Fruit fly (Drosophila melanogaster) whole organism: ENCODE results near the gene CG14196.

Source experiments
- CG8478 ChIP-seq: fragments of >200 bp; optimal IDR thresholded peaks from 2 replicates; lab custom pipeline; 2018; ENCODE audit warnings: inconsistent platforms
- Dll ChIP-seq: fragments of >200 bp; optimal IDR thresholded peaks from 2 replicates; lab custom pipeline; 2017
- EcR ChIP-seq, 2 experiments: fragments of >200 bp; optimal IDR thresholded peaks; 2 replicates each; lab custom pipeline; 2017; ENCODE audit warnings: missing biosample characterization in 2 of 2, missing genetic modification characterization in 2 of 2, missing genetic modification reagents in 2 of 2
- pan ChIP-seq: fragments of >200 bp; optimal IDR thresholded peaks from 2 replicates; lab custom pipeline; 2017
- psq ChIP-seq: fragments of >200 bp; optimal IDR thresholded peaks from 2 replicates; lab custom pipeline; 2017
- usp ChIP-seq: fragments of >200 bp; optimal IDR thresholded peaks from 2 replicates; lab custom pipeline; 2017; ENCODE audit warnings: missing biosample characterization, missing genetic modification characterization, mixed read lengths

Gene CG14196

dm6 chrX:19215215-19215614 is 26.4 kb downstream of the CG14196 start, which contains the start of gene Muc18B:
Gene Muc18B, plus strand, starts transcription at chrX:19215515.
- TF ChIP-seq pan (lab: Kevin White, UChicago) (no peak), Dll (lab: Kevin White, UChicago) (no peak)

- TF ChIP-seq usp (GFP tag; lab: Kevin White, UChicago) (no peak), pan (lab: Kevin White, UChicago) (no peak), Dll (lab: Kevin White, UChicago) (no peak), CG8478 (lab: Kevin White, UChicago) (no peak), EcR (GFP tag; optimal IDR thresholded peaks at IDR 0.05; lab: Kevin White, UChicago) (no peak), psq (no peak)
Measured at dm6 chrX:19212954-19213353, 28.7 kb downstream of the CG14196 start, which contains the start of gene Mur18B. Gene Mur18B, plus strand, starts transcription at chrX:19213254.

DNA sequence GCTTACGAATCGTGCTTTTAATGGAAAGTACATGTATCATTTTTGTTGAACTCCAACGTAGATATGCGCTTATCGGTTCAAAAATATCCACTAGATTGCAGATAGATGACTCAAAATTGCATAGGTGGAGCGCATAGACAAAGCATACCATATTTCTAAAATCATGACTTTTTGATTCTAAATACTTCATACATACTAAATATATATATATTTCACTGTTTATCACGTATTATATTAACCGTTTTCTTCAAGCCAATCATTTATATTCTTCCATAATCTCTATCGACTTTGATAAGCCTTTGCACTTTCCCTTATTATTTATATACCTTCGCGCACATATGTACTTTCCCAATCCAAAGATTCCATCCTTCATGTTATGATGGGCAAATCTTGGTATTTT is 29.7 kb downstream of the CG14196 start, which contains the start of gene CG14195:
CG14195 (minus strand) TSS at position 101 of the 400 bp plus-strand sequence.
- no peak for TF ChIP-seq CG8478 (lab: Kevin White, UChicago)
- no peak for TF ChIP-seq pan (lab: Kevin White, UChicago)
- TF ChIP-seq usp (GFP tag; lab: Kevin White, UChicago), result no peak
- no peak for TF ChIP-seq EcR (GFP tag; optimal IDR thresholded peaks at IDR 0.05; lab: Kevin White, UChicago)
- TF ChIP-seq Dll (lab: Kevin White, UChicago), result no peak
- TF ChIP-seq psq, result no peak

dm6 chrX:19208014-19208413 is 33.6 kb downstream of the CG14196 start, which contains the start of gene Ulp1:
Gene Ulp1, minus strand, starts transcription at chrX:19208187.
- no peak for TF ChIP-seq EcR (GFP tag; optimal IDR thresholded peaks at IDR 0.05; lab: Kevin White, UChicago)
- no peak for TF ChIP-seq CG8478 (lab: Kevin White, UChicago)
- no peak for TF ChIP-seq psq
- TF ChIP-seq pan (lab: Kevin White, UChicago), result no peak
- TF ChIP-seq usp (GFP tag; lab: Kevin White, UChicago), result no peak
- no peak for TF ChIP-seq Dll (lab: Kevin White, UChicago)

- no peak for TF ChIP-seq usp (GFP tag; lab: Kevin White, UChicago)
Measured at dm6 chrX:19201630-19202029, 40.0 kb downstream of the CG14196 start, which contains the start of gene CG7990. Gene CG7990, minus strand, starts transcription at chrX:19201979.

- TF ChIP-seq pan (lab: Kevin White, UChicago) (no peak), Dll (lab: Kevin White, UChicago) (no peak), usp (GFP tag; lab: Kevin White, UChicago) (no peak), psq (no peak), CG8478 (lab: Kevin White, UChicago) (no peak), EcR (GFP tag; optimal IDR thresholded peaks at IDR 0.05; lab: Kevin White, UChicago) (no peak)
Measured at dm6 chrX:19193336-19193735, 48.3 kb downstream of the CG14196 start, which contains the start of the genes CG7914 and CG14194. Gene CG7914, minus strand, starts transcription at chrX:19193448. Gene CG14194, plus strand, starts transcription at chrX:19193555.

- no peak for TF ChIP-seq EcR (GFP tag; optimal IDR thresholded peaks at IDR 0.05; lab: Kevin White, UChicago)
- no peak for TF ChIP-seq pan (lab: Kevin White, UChicago)
- TF ChIP-seq usp (GFP tag; lab: Kevin White, UChicago), result no peak
- TF ChIP-seq Dll (lab: Kevin White, UChicago), result no peak
Measured at dm6 chrX:19191597-19191996, 50.0 kb downstream of the CG14196 start.

dm6 chrX:19191050-19191449 is 50.6 kb downstream of the CG14196 start:
- no peak for TF ChIP-seq psq

DNA sequence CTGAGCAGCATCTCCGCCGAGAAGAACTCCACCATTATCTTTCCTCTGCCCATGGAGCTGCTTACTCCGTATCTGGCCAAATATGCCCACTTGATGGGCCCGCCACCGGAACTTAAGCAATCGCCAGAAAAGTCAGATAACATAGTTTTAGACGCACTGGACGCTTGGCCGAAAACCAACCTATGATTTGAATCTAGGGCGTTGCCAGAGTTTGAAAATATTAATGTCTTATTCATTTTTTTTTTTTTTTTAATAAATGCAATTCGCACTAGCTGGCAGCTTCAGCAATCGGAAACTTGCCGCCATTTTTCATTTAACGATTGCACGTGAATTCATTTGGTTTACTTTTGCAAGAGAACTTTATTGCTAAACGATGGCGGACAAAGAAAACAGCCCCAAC is 51.7 kb downstream of the CG14196 start, which contains the start of gene HP1D3csd:
HP1D3csd (plus strand) TSS at position 312 of the 400 bp plus-strand sequence.
- no peak for TF ChIP-seq psq
- TF ChIP-seq pan (lab: Kevin White, UChicago), result no peak
- TF ChIP-seq Dll (lab: Kevin White, UChicago), result no peak
- no peak for TF ChIP-seq EcR (GFP tag; optimal IDR thresholded peaks at IDR 0.05; lab: Kevin White, UChicago)
- TF ChIP-seq usp (GFP tag; lab: Kevin White, UChicago), result no peak
- TF ChIP-seq CG8478 (lab: Kevin White, UChicago), result no peak

- no peak for TF ChIP-seq usp (GFP tag; lab: Kevin White, UChicago)
- TF ChIP-seq pan (lab: Kevin White, UChicago), result no peak
- no peak for TF ChIP-seq CG8478 (lab: Kevin White, UChicago)
- TF ChIP-seq Dll (lab: Kevin White, UChicago), result no peak
- TF ChIP-seq EcR (GFP tag; optimal IDR thresholded peaks at IDR 0.05; lab: Kevin White, UChicago), result no peak
- TF ChIP-seq psq, result no peak
Measured at dm6 chrX:19187624-19188085, 54.0 kb downstream of the CG14196 start, which contains the start of gene Mec2. Gene Mec2, plus strand, starts transcription at chrX:19188035.
